Worm (Caenorhabditis elegans) whole organism, L2 larva: ENCODE data around the gene cyp-14A1.

Source experiments
- C34F6.9 ChIP-seq: fragments of 150-350 bp; optimal IDR thresholded peaks from 2 replicates; lab custom pipeline; 2014; ENCODE audit warnings: missing biosample characterization, missing genetic modification characterization
- F13H6.1 ChIP-seq: sonication (generic microtip); optimal IDR thresholded peaks from 2 replicates; lab custom pipeline; 2016; ENCODE audit warnings: missing genetic modification characterization, missing compliant biosample characterization
- R02D3.7 ChIP-seq: fragments of 150-350 bp; optimal IDR thresholded peaks from 2 replicates; lab custom pipeline; 2014; ENCODE audit warnings: missing biosample characterization, missing genetic modification characterization
- Y55F3AM.14 ChIP-seq: fragments of 200-800 bp; sonication (Bioruptor generic); optimal IDR thresholded peaks from 2 replicates; lab custom pipeline; 2018; ENCODE audit warnings: mild to moderate bottlenecking, missing genetic modification characterization, missing compliant biosample characterization
- ZK546.5 ChIP-seq: sonication (generic microtip); optimal IDR thresholded peaks from 2 replicates; lab custom pipeline; 2017; ENCODE audit warnings: missing biosample characterization, missing genetic modification characterization
- alr-1 ChIP-seq: fragments of 150-350 bp; optimal IDR thresholded peaks from 2 replicates; lab custom pipeline; 2014; ENCODE audit warnings: missing biosample characterization, missing genetic modification characterization
- aly-2 ChIP-seq: fragments of 150-350 bp; optimal IDR thresholded peaks from 2 replicates; lab custom pipeline; 2014; ENCODE audit warnings: missing biosample characterization, missing genetic modification characterization
- ama-1 ChIP-seq: fragments of 150-350 bp; optimal IDR thresholded peaks from 2 replicates; lab custom pipeline; 2018; ENCODE audit warnings: inconsistent platforms
- blmp-1 ChIP-seq: sonication (generic microtip); optimal IDR thresholded peaks from 2 replicates; lab custom pipeline; 2017; ENCODE audit warnings: missing genetic modification characterization, mild to moderate bottlenecking, missing compliant biosample characterization, antibody characterized with exemption, moderate library complexity; ENCODE audit not compliant: insufficient read depth
- ceh-16 ChIP-seq: fragments of 150-350 bp; optimal IDR thresholded peaks from 2 replicates; lab custom pipeline; 2014; ENCODE audit warnings: missing biosample characterization, missing genetic modification characterization
- crh-2 ChIP-seq: sonication (generic microtip); optimal IDR thresholded peaks from 2 replicates; lab custom pipeline; 2017; ENCODE audit warnings: missing biosample characterization, missing genetic modification characterization
- dmd-4 ChIP-seq: sonication (generic microtip); optimal IDR thresholded peaks from 2 replicates; lab custom pipeline; 2017; ENCODE audit warnings: missing biosample characterization, missing genetic modification characterization
- egl-27 ChIP-seq: sonication (generic microtip); optimal IDR thresholded peaks from 3 replicates; lab custom pipeline; 2017; ENCODE audit warnings: missing biosample characterization, missing genetic modification reagents, missing genetic modification characterization
- elt-1 ChIP-seq: fragments of 150-350 bp; optimal IDR thresholded peaks from 2 replicates; lab custom pipeline; 2014; ENCODE audit warnings: missing biosample characterization, missing genetic modification characterization
- elt-3 ChIP-seq: sonication (generic microtip); optimal IDR thresholded peaks from 2 replicates; lab custom pipeline; 2017; ENCODE audit warnings: missing biosample characterization, missing genetic modification characterization
- fos-1 ChIP-seq: fragments of 150-350 bp; optimal IDR thresholded peaks from 2 replicates; lab custom pipeline; 2014; ENCODE audit warnings: missing biosample characterization, missing genetic modification characterization
- gmeb-1 ChIP-seq: fragments of 150-350 bp; optimal IDR thresholded peaks from 2 replicates; lab custom pipeline; 2014; ENCODE audit warnings: missing biosample characterization, missing genetic modification characterization
- lin-11 ChIP-seq: fragments of 150-350 bp; sonication (generic microtip); optimal IDR thresholded peaks from 2 replicates; lab custom pipeline; 2014; ENCODE audit warnings: missing biosample characterization, missing genetic modification characterization, inconsistent platforms, mixed read lengths
- lin-13 ChIP-seq: fragments of 150-350 bp; optimal IDR thresholded peaks from 2 replicates; lab custom pipeline; 2014; ENCODE audit warnings: missing biosample characterization, missing genetic modification reagents, missing genetic modification characterization
- lin-39 ChIP-seq: fragments of 150-350 bp; optimal IDR thresholded peaks from 2 replicates; lab custom pipeline; 2014; ENCODE audit warnings: missing biosample characterization, missing genetic modification reagents, missing genetic modification characterization
- lsy-2 ChIP-seq, 2 experiments: fragments of 150-350 bp in 1 of 2; sonication (generic microtip) in 1 of 2; optimal IDR thresholded peaks; 2 replicates each; lab custom pipeline; 2014 to 2017; ENCODE audit warnings: missing biosample characterization in 2 of 2, missing genetic modification characterization in 2 of 2
- mbf-1 ChIP-seq: sonication (generic microtip); optimal IDR thresholded peaks from 2 replicates; lab custom pipeline; 2017; ENCODE audit warnings: missing biosample characterization, missing genetic modification characterization
- nhr-10 ChIP-seq: sonication (generic microtip); optimal IDR thresholded peaks from 2 replicates; lab custom pipeline; 2017; ENCODE audit warnings: missing biosample characterization, missing genetic modification characterization
- nhr-11 ChIP-seq: fragments of 150-350 bp; optimal IDR thresholded peaks from 2 replicates; lab custom pipeline; 2014; ENCODE audit warnings: missing biosample characterization, missing genetic modification characterization
- nhr-12 ChIP-seq: fragments of 150-350 bp; optimal IDR thresholded peaks from 2 replicates; lab custom pipeline; 2014; ENCODE audit warnings: missing biosample characterization, missing genetic modification characterization
- nhr-129 ChIP-seq: fragments of 150-350 bp; optimal IDR thresholded peaks from 2 replicates; lab custom pipeline; 2014; ENCODE audit warnings: missing biosample characterization, missing genetic modification characterization
- nhr-23 ChIP-seq: fragments of 150-350 bp; optimal IDR thresholded peaks from 2 replicates; lab custom pipeline; 2014; ENCODE audit warnings: missing biosample characterization, missing genetic modification reagents, missing genetic modification characterization
- nhr-6 ChIP-seq: fragments of 150-350 bp; optimal IDR thresholded peaks from 2 replicates; lab custom pipeline; 2014; ENCODE audit warnings: missing biosample characterization, missing genetic modification characterization
- nhr-77 ChIP-seq: fragments of 150-350 bp; optimal IDR thresholded peaks from 2 replicates; lab custom pipeline; 2014; ENCODE audit warnings: missing biosample characterization, missing genetic modification characterization
- peb-1 ChIP-seq: fragments of 150-350 bp; optimal IDR thresholded peaks from 2 replicates; lab custom pipeline; 2014; ENCODE audit warnings: missing biosample characterization, missing genetic modification characterization
- sem-4 ChIP-seq: fragments of 150-350 bp; optimal IDR thresholded peaks from 2 replicates; lab custom pipeline; 2014; ENCODE audit warnings: missing biosample characterization, missing genetic modification reagents, missing genetic modification characterization
- skn-1 ChIP-seq: sonication (generic microtip); optimal IDR thresholded peaks from 2 replicates; lab custom pipeline; 2017; ENCODE audit warnings: missing biosample characterization, missing genetic modification characterization
- sma-9 ChIP-seq, 2 experiments: fragments of 150-350 bp in 1 of 2; sonication (generic microtip) in 1 of 2; optimal IDR thresholded peaks; 2 replicates each; lab custom pipeline; 2014 to 2016; ENCODE audit warnings: missing genetic modification characterization in 2 of 2, mild to moderate bottlenecking in 1 of 2, missing biosample characterization in 1 of 2, missing compliant biosample characterization in 1 of 2, missing genetic modification reagents in 1 of 2, moderate library complexity in 1 of 2
- snpc-4 ChIP-seq: fragments of 150-350 bp; optimal IDR thresholded peaks from 2 replicates; lab custom pipeline; 2014; ENCODE audit warnings: missing biosample characterization, missing genetic modification characterization
- unc-39 ChIP-seq: fragments of 150-350 bp; optimal IDR thresholded peaks from 2 replicates; lab custom pipeline; 2014; ENCODE audit warnings: missing biosample characterization, missing genetic modification characterization
- unc-55 ChIP-seq: fragments of 150-350 bp; sonication (generic microtip); optimal IDR thresholded peaks from 3 replicates; lab custom pipeline; 2014; ENCODE audit warnings: missing biosample characterization, missing genetic modification reagents, missing genetic modification characterization
- unc-62 ChIP-seq: fragments of 150-350 bp; optimal IDR thresholded peaks from 2 replicates; lab custom pipeline; 2014; ENCODE audit warnings: missing biosample characterization, missing genetic modification reagents, missing genetic modification characterization
- ztf-1 ChIP-seq: fragments of 200-800 bp; sonication (Bioruptor generic); conservative IDR thresholded peaks from 2 replicates; pipeline ENCODE4 v1.3.6; 2022; ENCODE audit warnings: missing genetic modification characterization, missing compliant biosample characterization
- ztf-11 ChIP-seq: sonication (generic microtip); optimal IDR thresholded peaks from 2 replicates; lab custom pipeline; 2017; ENCODE audit warnings: missing biosample characterization, missing genetic modification characterization

cyp-14A1 gene

DNA sequence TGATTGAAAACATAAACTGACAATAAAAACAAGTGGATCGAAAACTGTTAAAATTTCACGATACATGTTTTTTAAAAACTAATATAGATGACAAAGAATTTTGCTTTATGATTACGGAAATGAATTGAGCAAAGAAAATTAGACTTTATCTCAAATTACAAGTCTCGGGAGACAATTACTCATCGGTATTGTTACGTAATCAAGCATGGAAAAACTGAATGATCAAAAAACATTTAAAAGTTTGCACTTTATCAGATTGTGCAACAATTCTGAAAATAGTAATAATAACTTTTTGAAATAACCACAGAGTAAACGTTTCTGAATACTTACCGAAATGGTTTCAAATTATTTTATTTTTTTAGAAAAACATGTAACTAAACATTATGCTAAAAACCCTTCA, 38.6 kb upstream of the cyp-14A1 start, which contains the start of gene srd-43:
Gene srd-43, minus strand, starts transcription at position 66 of the 400 bp plus-strand sequence.
- no peak for TF ChIP-seq crh-2 (tag; lab: Kevin White, UChicago)
- TF ChIP-seq peb-1 (tag; lab: Kevin White, UChicago), result no peak
- TF ChIP-seq nhr-77 (tag; lab: Kevin White, UChicago), result no peak
- no peak for TF ChIP-seq sma-9 (GFP tag; optimal IDR thresholded peaks at IDR 0.05; lab: Kevin White, UChicago)
- no peak for TF ChIP-seq sma-9 (tag; optimal IDR thresholded peaks at IDR 0.05; lab: Kevin White, UChicago)
- no peak for TF ChIP-seq nhr-6
- TF ChIP-seq lsy-2 (tag; optimal IDR thresholded peaks at IDR 0.05; lab: Kevin White, UChicago), result no peak
- TF ChIP-seq unc-39 (tag; lab: Kevin White, UChicago), result no peak
- TF ChIP-seq lin-39 (tag; lab: Kevin White, UChicago), result no peak
- no peak for TF ChIP-seq gmeb-1 (tag; lab: Kevin White, UChicago)
- TF ChIP-seq mbf-1, result no peak
- TF ChIP-seq fos-1 (tag; lab: Kevin White, UChicago), result no peak
- no peak for TF ChIP-seq C34F6.9 (tag; lab: Kevin White, UChicago)
- TF ChIP-seq ama-1 (lab: Kevin White, UChicago), result no peak
- TF ChIP-seq snpc-4 (tag; lab: Kevin White, UChicago), result no peak
- TF ChIP-seq alr-1 (tag; lab: Kevin White, UChicago), result no peak
- no peak for TF ChIP-seq ceh-16 (tag; lab: Kevin White, UChicago)
- no peak for TF ChIP-seq Y55F3AM.14 (GFP tag; lab: Kevin White, UChicago)
- TF ChIP-seq unc-62 (GFP tag; lab: Kevin White, UChicago), result no peak
- no peak for TF ChIP-seq ztf-11 (tag; lab: Kevin White, UChicago)

DNA sequence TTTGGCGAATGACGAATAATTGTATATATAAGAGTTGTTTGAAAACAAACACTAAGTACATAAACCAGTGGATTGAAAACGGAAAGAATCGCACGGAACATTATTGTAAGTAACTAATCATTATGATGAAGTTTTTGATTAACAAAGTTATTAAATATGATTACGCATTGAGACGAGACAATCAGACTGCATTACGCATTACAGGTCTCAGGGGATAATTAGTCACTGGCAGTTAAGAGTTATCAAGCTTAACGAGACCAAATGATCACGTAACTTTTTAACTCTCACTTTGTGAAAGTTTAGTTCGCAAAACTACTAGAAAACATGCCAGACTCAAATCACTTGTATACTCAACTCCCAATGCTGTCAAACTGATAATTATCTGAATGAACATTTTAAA, 36.2 kb upstream of the cyp-14A1 start, which contains the start of gene srd-42:
Gene srd-42, minus strand, starts transcription at position 101 of the 400 bp plus-strand sequence.
- TF ChIP-seq elt-1 (no peak), sem-4 (tag; lab: Kevin White, UChicago) (no peak), gmeb-1 (tag; lab: Kevin White, UChicago) (no peak), ama-1 (lab: Kevin White, UChicago) (no peak), nhr-12 (tag; lab: Kevin White, UChicago) (no peak), blmp-1 (no peak), unc-55 (GFP tag; lab: Kevin White, UChicago) (no peak), elt-3 (tag; lab: Kevin White, UChicago) (no peak), alr-1 (tag; lab: Kevin White, UChicago) (no peak), snpc-4 (tag; lab: Kevin White, UChicago) (no peak), ztf-11 (tag; lab: Kevin White, UChicago) (no peak), nhr-129 (tag; lab: Kevin White, UChicago) (no peak), R02D3.7 (tag; lab: Kevin White, UChicago) (no peak), sma-9 (GFP tag; optimal IDR thresholded peaks at IDR 0.05; lab: Kevin White, UChicago) (no peak), sma-9 (tag; optimal IDR thresholded peaks at IDR 0.05; lab: Kevin White, UChicago) (no peak), unc-39 (tag; lab: Kevin White, UChicago) (no peak), lin-13 (GFP tag; lab: Kevin White, UChicago) (no peak), nhr-10 (tag; lab: Kevin White, UChicago) (no peak), nhr-11 (tag; lab: Kevin White, UChicago) (no peak), dmd-4 (tag; lab: Kevin White, UChicago) (no peak), lin-39 (tag; lab: Kevin White, UChicago) (no peak)

DNA sequence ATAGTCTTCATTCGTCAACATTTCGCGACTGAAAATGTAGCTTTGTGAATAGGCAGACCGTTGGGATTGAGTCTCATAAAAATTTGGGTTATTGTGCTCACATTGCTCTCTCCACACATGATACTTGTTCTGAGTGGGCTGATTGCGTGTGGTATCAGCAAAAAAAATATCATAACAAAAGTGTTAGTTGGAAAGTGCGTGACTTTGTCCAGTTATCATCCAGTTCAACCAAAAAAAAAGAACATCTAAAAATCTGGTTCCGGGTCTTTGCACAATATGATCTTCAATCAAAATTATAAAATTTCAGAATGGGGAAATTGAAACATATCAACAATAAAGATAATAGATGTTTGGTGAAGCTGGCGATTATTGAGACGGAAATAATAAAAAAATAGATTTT, 33.3 kb upstream of the cyp-14A1 start, which contains the start of gene srd-39:
Gene srd-39, minus strand, starts transcription at position 101 of the 400 bp plus-strand sequence.
- TF ChIP-seq nhr-77 (tag; lab: Kevin White, UChicago) (no peak), ama-1 (lab: Kevin White, UChicago) (no peak), ceh-16 (tag; lab: Kevin White, UChicago) (no peak)

DNA sequence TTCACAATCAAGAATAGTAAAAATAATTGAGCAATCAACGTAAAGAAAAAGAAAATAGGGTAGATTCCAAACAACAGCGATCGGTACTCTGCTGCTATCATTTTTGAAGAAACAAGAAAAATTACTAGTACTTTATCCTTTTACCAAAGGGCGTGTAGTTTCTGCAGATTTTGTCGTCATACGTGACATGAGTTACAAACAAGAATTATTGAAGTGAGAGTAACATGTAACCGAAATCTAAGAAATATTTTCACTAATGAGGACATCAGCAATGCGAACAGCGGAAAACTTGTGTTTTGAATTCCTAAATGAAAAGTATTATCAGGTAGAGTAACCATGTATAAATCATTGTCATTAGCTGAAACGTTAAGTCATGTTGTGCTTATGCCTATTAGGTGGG, 27.5 kb upstream of the cyp-14A1 start, which contains the start of gene srd-36:
Gene srd-36, minus strand, starts transcription at position 101 of the 400 bp plus-strand sequence.
- TF ChIP-seq nhr-10 (tag; lab: Kevin White, UChicago) (no peak), lin-39 (tag; lab: Kevin White, UChicago) (no peak), egl-27 (no peak), peb-1 (tag; lab: Kevin White, UChicago) (no peak), crh-2 (tag; lab: Kevin White, UChicago) (no peak), ZK546.5 (tag; lab: Kevin White, UChicago) (no peak), sma-9 (GFP tag; optimal IDR thresholded peaks at IDR 0.05; lab: Kevin White, UChicago) (no peak), sma-9 (tag; optimal IDR thresholded peaks at IDR 0.05; lab: Kevin White, UChicago) (no peak), aly-2 (tag; lab: Kevin White, UChicago) (no peak), ama-1 (lab: Kevin White, UChicago) (no peak), fos-1 (tag; lab: Kevin White, UChicago) (no peak), nhr-23 (tag; lab: Kevin White, UChicago) (no peak), F13H6.1 (no peak), skn-1 (tag; lab: Kevin White, UChicago) (no peak), ztf-1 (GFP tag; lab: Robert Waterston, UW) (no peak), unc-39 (tag; lab: Kevin White, UChicago) (no peak), lin-11 (tag; lab: Kevin White, UChicago) (no peak), elt-1 (no peak)
- TF ChIP-seq, all 48 proteins: peak for 0
